Fruit fly (Drosophila melanogaster): Measurements from ENCODE around the gene CG13455.

Gene CG13455

DNA sequence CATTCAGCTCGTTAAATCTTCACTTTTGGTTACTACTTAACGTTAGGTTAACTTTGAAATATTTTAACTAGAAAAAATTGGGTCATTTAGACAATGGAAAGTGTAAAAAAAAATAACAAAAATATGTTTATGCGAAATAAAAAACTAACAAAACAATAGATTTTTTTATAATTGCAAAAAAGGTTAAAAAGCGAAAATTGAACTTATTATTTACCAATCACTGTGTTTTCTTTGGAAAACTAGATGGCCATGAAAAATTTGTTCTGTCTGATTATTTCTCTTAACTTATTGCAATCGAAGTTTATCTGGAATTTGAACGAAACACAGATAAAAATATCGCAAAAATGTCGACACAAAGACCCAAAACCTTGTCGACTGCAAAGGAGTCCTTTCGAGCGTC lies 1.5 kb downstream of the CG13455 start, which contains the start of gene CG7276:
TSS of gene CG7276 (plus strand) at position 301 of the 400 bp plus-strand sequence.
- TF ChIP-seq rn (GFP tag; IDR thresholded peaks at IDR 0.05) (no peak), CG15710 (tag; optimal IDR thresholded peaks at IDR 0.05) (no peak), CG14655 (GFP tag; optimal IDR thresholded peaks at IDR 0.05) (no peak), CG8301 (tag; optimal IDR thresholded peaks at IDR 0.05) (no peak), Pif1A (GFP tag; optimal IDR thresholded peaks at IDR 0.05) (no peak), gl (tag; optimal IDR thresholded peaks at IDR 0.05) (no peak), CG9948 (tag; optimal IDR thresholded peaks at IDR 0.05) (no peak), CG17806 (tag; optimal IDR thresholded peaks at IDR 0.05) (no peak)

DNA sequence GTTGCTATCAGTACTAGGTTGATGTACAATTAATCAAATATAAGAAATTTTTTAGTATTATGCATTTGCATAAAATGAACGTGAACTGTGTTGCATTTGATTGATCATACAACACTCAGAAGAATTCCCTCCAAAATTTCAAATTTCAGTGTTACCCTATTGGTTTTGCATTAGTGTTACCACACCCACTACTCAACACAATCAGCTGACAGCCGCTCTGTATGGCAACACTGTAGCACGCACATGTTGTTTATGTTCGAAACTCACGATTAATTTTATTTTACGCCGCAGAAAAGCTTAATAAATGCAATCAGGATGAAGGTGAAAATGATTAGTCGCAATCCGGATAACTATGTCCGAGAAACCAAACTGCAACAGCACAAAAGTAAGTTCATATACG lies 2.4 kb downstream of the CG13455 start, which contains the start of gene CG7275:
TSS of gene CG7275 (plus strand) at position 215 of the 400 bp plus-strand sequence.
- peak; percentile 7 for TF ChIP-seq CG15710 (tag; optimal IDR thresholded peaks at IDR 0.05)
- no peak for TF ChIP-seq CG17806 (tag; optimal IDR thresholded peaks at IDR 0.05)

DNA sequence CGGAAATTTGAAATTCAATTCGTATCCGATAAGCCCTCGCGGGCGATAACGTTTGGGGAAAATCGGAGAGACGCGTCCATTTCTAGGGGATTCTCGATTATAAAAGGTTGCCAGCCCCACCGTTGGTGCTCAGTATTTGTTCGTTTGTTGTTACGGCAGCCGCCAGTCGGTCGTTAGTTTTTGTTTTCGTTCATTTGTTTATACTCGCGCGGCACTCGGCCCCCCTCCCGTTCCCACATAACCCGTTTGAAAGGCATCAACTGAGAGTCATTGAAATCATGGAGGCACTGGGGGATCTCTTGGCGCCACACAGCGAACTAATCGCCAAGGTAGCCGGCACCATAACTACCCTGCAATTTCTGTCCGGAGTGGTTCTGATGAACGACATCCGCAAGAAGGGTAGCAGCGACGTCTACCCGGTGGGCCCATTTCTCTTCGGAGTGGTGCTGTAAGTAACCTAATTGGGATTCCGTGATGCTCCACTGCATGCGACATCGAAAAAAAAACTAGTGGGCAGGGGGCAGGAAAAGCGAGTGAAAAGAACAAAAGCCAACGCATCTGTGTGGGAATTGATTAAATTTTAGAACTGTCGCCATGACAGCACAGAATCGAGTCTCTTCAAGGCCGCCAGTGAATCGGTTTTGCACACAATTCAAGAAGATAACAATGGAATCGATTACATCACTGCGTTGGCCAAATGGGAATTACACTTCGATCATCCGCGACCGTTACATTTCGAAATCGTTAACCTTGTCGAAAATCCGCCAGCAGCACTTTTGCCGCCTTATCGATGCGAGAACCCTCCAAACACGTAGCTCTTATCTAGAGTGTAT lies 4.7 kb downstream of the CG13455 start, which contains the start of gene CG7272:
TSS of gene CG7272 (plus strand) at position 126 of the 833 bp plus-strand sequence.
- TF ChIP-seq CG4496 (GFP tag; IDR thresholded peaks at IDR 0.05) (peak; percentile 57; the same call in 2 of the 3 replicates), Ets98B (GFP tag; IDR thresholded peaks at IDR 0.05) (peak; percentile 58; the same call in 1 of the 2 replicates), rn (GFP tag; IDR thresholded peaks at IDR 0.05) (no peak), CG17806 (tag; optimal IDR thresholded peaks at IDR 0.05) (no peak), Pif1A (GFP tag; optimal IDR thresholded peaks at IDR 0.05) (no peak), CG34367 (tag; optimal IDR thresholded peaks at IDR 0.05) (no peak), gl (tag; optimal IDR thresholded peaks at IDR 0.05) (no peak), CG8159 (tag; optimal IDR thresholded peaks at IDR 0.05) (no peak), fd96Ca (GFP tag; IDR thresholded peaks at IDR 0.05) (peak; percentile 60; the same call in 1 of the 3 replicates), CG9948 (tag; optimal IDR thresholded peaks at IDR 0.05) (no peak), CG32121 (GFP tag; IDR thresholded peaks at IDR 0.05) (peak; percentile 49; the same call in 1 of the 2 replicates), CG10348 (GFP tag; IDR thresholded peaks at IDR 0.05) (no peak), CG8301 (tag; optimal IDR thresholded peaks at IDR 0.05) (peak; percentile 42), CG13204 (GFP tag; optimal IDR thresholded peaks at IDR 0.05) (no peak), CG12605 (GFP tag; IDR thresholded peaks at IDR 0.05) (0 out of 2 replicates have a peak, but pooled peaks have one; percentile 25), EcR (GFP tag; optimal IDR thresholded peaks at IDR 0.05) (peak; percentile 44), D1 (tag; optimal IDR thresholded peaks at IDR 0.05) (peak; percentile 0), CG14655 (GFP tag; optimal IDR thresholded peaks at IDR 0.05) (no peak), CG15710 (tag; optimal IDR thresholded peaks at IDR 0.05) (peak; percentile 3), Pif1B (GFP tag; optimal IDR thresholded peaks at IDR 0.05) (no peak), Snoo (tag; optimal IDR thresholded peaks at IDR 0.05) (no peak)

DNA sequence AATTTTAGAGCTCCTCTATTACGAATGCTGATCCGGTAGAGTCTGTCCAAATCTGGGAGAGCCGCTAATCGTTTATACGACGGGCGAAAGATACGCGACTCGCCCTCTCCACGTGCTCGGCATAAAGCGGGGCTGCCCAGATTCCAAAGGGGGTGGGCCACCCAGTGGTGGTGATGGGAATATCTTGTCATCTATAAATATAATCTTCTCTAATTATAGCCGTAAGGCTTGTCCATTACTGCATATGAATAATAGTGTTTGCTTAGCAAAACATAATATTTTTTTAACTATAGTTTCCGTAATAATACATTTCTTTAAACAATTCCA lies 5.2 kb downstream of the CG13455 start:
- TF ChIP-seq CG32121 (GFP tag; IDR thresholded peaks at IDR 0.05) = no peak

DNA sequence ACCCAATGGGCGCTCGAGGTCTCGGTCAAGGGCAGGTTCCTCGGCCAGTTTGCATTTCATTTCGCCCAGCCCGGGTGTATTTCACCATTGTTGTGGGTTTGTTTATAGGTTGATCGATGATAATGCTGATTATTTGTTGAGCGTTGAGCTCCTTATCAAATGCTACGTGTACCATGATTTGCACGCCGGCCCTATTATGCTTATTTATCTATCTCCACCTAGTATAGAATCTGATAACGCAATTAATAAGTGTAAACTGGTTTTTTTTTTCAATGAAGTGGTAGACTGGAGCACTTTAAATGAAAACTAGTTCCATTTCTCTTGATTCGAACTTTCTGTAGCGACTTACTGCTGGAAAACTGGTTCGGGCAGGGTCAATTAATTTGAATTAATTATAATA lies 5.9 kb downstream of the CG13455 start:
- TF ChIP-seq rn (GFP tag; IDR thresholded peaks at IDR 0.05) (no peak), CG14655 (GFP tag; optimal IDR thresholded peaks at IDR 0.05) (no peak), CG8301 (tag; optimal IDR thresholded peaks at IDR 0.05) (no peak), CG13204 (GFP tag; optimal IDR thresholded peaks at IDR 0.05) (no peak), Ets98B (GFP tag; IDR thresholded peaks at IDR 0.05) (no peak), CG4496 (GFP tag; IDR thresholded peaks at IDR 0.05) (no peak), CG8159 (tag; optimal IDR thresholded peaks at IDR 0.05) (no peak), D1 (tag; optimal IDR thresholded peaks at IDR 0.05) (no peak), CG34367 (tag; optimal IDR thresholded peaks at IDR 0.05) (no peak), fd96Ca (GFP tag; IDR thresholded peaks at IDR 0.05) (no peak), Pif1A (GFP tag; optimal IDR thresholded peaks at IDR 0.05) (no peak), CG15710 (tag; optimal IDR thresholded peaks at IDR 0.05) (no peak), CG32121 (GFP tag; IDR thresholded peaks at IDR 0.05) (no peak), CG9948 (tag; optimal IDR thresholded peaks at IDR 0.05) (no peak), gl (tag; optimal IDR thresholded peaks at IDR 0.05) (no peak)

DNA sequence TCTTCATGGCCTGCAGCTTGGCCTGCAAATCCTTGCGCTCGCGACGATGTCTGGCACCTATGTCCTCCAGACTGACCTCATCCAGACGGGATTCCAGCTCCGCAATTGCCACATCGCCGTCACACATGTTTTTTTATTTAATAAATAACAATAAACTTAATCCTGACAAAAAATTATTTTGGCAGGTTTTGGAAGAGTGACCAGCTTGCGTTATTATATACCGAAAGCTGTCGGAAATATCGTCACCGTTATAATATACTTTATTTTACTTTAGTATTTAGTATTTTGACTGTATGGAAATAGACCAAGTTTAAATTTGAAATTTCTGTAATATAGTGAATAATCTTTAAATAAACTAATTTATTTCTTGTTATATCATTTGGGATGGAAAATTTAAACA lies 8.3 kb downstream of the CG13455 start, which contains the start of gene CG7857:
TSS of gene CG7857 (minus strand) at position 208 of the 400 bp plus-strand sequence.
- no peak for TF ChIP-seq CG8159 (tag; optimal IDR thresholded peaks at IDR 0.05)
- TF ChIP-seq Pif1A (GFP tag; optimal IDR thresholded peaks at IDR 0.05) = no peak
